Worm (Caenorhabditis elegans) whole organism, late embryonic: ENCODE results near the gene gst-16.

Experiments used
- C08G9.2 ChIP-seq: sonication (generic microtip); optimal IDR thresholded peaks from 2 replicates; lab custom pipeline; 2016; ENCODE audit warnings: mild to moderate bottlenecking, missing genetic modification characterization, moderate library complexity, missing compliant biosample characterization
- C38D4.7 ChIP-seq: fragments of 200-800 bp; sonication (Bioruptor generic); optimal IDR thresholded peaks from 2 replicates; lab custom pipeline; 2018; ENCODE audit warnings: mild to moderate bottlenecking, missing genetic modification characterization, moderate library complexity, missing compliant biosample characterization
- F13H6.1 ChIP-seq: sonication (generic microtip); optimal IDR thresholded peaks from 2 replicates; lab custom pipeline; 2016; ENCODE audit warnings: missing genetic modification characterization, missing compliant biosample characterization
- K09A11.1 ChIP-seq: sonication (generic microtip); optimal IDR thresholded peaks from 2 replicates; lab custom pipeline; 2017; ENCODE audit warnings: antibody characterized with exemption, mild to moderate bottlenecking, missing genetic modification characterization, missing compliant biosample characterization; ENCODE audit not compliant: insufficient read depth
- T23F11.4 ChIP-seq: fragments of 200-800 bp; sonication (Bioruptor generic); optimal IDR thresholded peaks from 2 replicates; lab custom pipeline; 2018; ENCODE audit warnings: mild to moderate bottlenecking, missing genetic modification characterization, missing compliant biosample characterization
- ahr-1 ChIP-seq: sonication (generic microtip); optimal IDR thresholded peaks from 2 replicates; lab custom pipeline; 2016; ENCODE audit warnings: missing genetic modification characterization, missing compliant biosample characterization
- ama-1 ChIP-seq: fragments of 150-350 bp; optimal IDR thresholded peaks from 2 replicates; lab custom pipeline; 2014
- ceh-14 ChIP-seq: sonication (generic microtip); optimal IDR thresholded peaks from 2 replicates; lab custom pipeline; 2016; ENCODE audit warnings: missing genotype, missing genetic modification characterization, missing compliant biosample characterization
- ceh-18 ChIP-seq: sonication (generic microtip); optimal IDR thresholded peaks from 2 replicates; lab custom pipeline; 2016; ENCODE audit warnings: missing genetic modification characterization, missing compliant biosample characterization
- ceh-19 ChIP-seq: fragments of 200-800 bp; sonication (Bioruptor generic); optimal IDR thresholded peaks from 2 replicates; lab custom pipeline; 2018; ENCODE audit warnings: mild to moderate bottlenecking, missing genetic modification characterization, missing compliant biosample characterization
- ceh-22 ChIP-seq: sonication (generic microtip); optimal IDR thresholded peaks from 2 replicates; lab custom pipeline; 2017; ENCODE audit warnings: missing biosample characterization, missing genetic modification characterization
- ceh-30 ChIP-seq: fragments of 150-350 bp; optimal IDR thresholded peaks from 2 replicates; lab custom pipeline; 2014; ENCODE audit warnings: missing biosample characterization, missing genetic modification characterization
- ceh-31 ChIP-seq: sonication (generic microtip); optimal IDR thresholded peaks from 2 replicates; lab custom pipeline; 2016; ENCODE audit warnings: missing genetic modification characterization, missing compliant biosample characterization
- ceh-34 ChIP-seq: sonication (generic microtip); optimal IDR thresholded peaks from 2 replicates; lab custom pipeline; 2016; ENCODE audit warnings: mild to moderate bottlenecking, missing genetic modification characterization, missing compliant biosample characterization
- ceh-45 ChIP-seq: fragments of 200-800 bp; sonication (Bioruptor generic); IDR thresholded peaks from 2 replicates; pipeline ENCODE4 v1.3.6; 2022; ENCODE audit warnings: missing genetic modification reagents, missing genetic modification characterization, missing compliant biosample characterization
- ceh-48 ChIP-seq: sonication (generic microtip); optimal IDR thresholded peaks from 2 replicates; lab custom pipeline; 2016; ENCODE audit warnings: missing genetic modification characterization, inconsistent platforms, missing compliant biosample characterization
- ceh-6 ChIP-seq: fragments of 200-800 bp; sonication (Bioruptor generic); optimal IDR thresholded peaks from 2 replicates; lab custom pipeline; 2018; ENCODE audit warnings: mild to moderate bottlenecking, missing genetic modification characterization, missing compliant biosample characterization
- ceh-9 ChIP-seq: sonication (generic microtip); optimal IDR thresholded peaks from 2 replicates; lab custom pipeline; 2016; ENCODE audit warnings: mild to moderate bottlenecking, missing genetic modification characterization, inconsistent platforms, missing compliant biosample characterization
- che-1 ChIP-seq: sonication (generic microtip); optimal IDR thresholded peaks from 2 replicates; lab custom pipeline; 2016; ENCODE audit warnings: mild to moderate bottlenecking, missing genetic modification characterization, missing compliant biosample characterization
- dmd-4 ChIP-seq: sonication (generic microtip); optimal IDR thresholded peaks from 2 replicates; lab custom pipeline; 2016; ENCODE audit warnings: borderline replicate concordance, missing genetic modification characterization, missing compliant biosample characterization
- dve-1 ChIP-seq: sonication (generic microtip); optimal IDR thresholded peaks from 2 replicates; lab custom pipeline; 2017; ENCODE audit warnings: antibody characterized with exemption, mild to moderate bottlenecking, missing genetic modification characterization, missing compliant biosample characterization
- ets-4 ChIP-seq: sonication (generic microtip); optimal IDR thresholded peaks from 2 replicates; lab custom pipeline; 2016; ENCODE audit warnings: missing genetic modification characterization, missing compliant biosample characterization
- fkh-10 ChIP-seq: fragments of 150-350 bp; optimal IDR thresholded peaks from 2 replicates; lab custom pipeline; 2014; ENCODE audit warnings: missing biosample characterization, missing genetic modification reagents, missing genetic modification characterization
- gmeb-2 ChIP-seq: sonication (generic microtip); optimal IDR thresholded peaks from 2 replicates; lab custom pipeline; 2016; ENCODE audit warnings: missing genetic modification characterization, inconsistent platforms, missing compliant biosample characterization
- hlh-13 ChIP-seq: fragments of 200-800 bp; sonication (Bioruptor generic); optimal IDR thresholded peaks from 2 replicates; lab custom pipeline; 2018; ENCODE audit warnings: mild to moderate bottlenecking, missing genetic modification characterization, missing compliant biosample characterization
- hlh-15 ChIP-seq: sonication (generic microtip); optimal IDR thresholded peaks from 2 replicates; lab custom pipeline; 2016; ENCODE audit warnings: missing genetic modification characterization, missing compliant biosample characterization
- hlh-30 ChIP-seq: sonication (generic microtip); optimal IDR thresholded peaks from 2 replicates; lab custom pipeline; 2017; ENCODE audit warnings: antibody characterized with exemption, missing genetic modification characterization, missing compliant biosample characterization; ENCODE audit not compliant: insufficient read depth
- lim-6 ChIP-seq: sonication (generic microtip); optimal IDR thresholded peaks from 2 replicates; lab custom pipeline; 2016; ENCODE audit warnings: missing genetic modification characterization, missing compliant biosample characterization
- lin-11 ChIP-seq: fragments of 200-800 bp; sonication (Bioruptor generic); optimal IDR thresholded peaks from 2 replicates; lab custom pipeline; 2018; ENCODE audit warnings: mild to moderate bottlenecking, missing genetic modification characterization, missing compliant biosample characterization
- nfya-1 ChIP-seq: sonication (generic microtip); optimal IDR thresholded peaks from 2 replicates; lab custom pipeline; 2017; ENCODE audit warnings: missing genetic modification characterization, mild to moderate bottlenecking, missing compliant biosample characterization, antibody characterized with exemption, moderate library complexity
- npax-4 ChIP-seq: sonication (generic microtip); optimal IDR thresholded peaks from 2 replicates; lab custom pipeline; 2016; ENCODE audit warnings: missing genetic modification characterization, missing compliant biosample characterization
- pag-3 ChIP-seq: sonication (generic microtip); optimal IDR thresholded peaks from 2 replicates; lab custom pipeline; 2016; ENCODE audit warnings: missing compliant biosample characterization, missing genetic modification characterization, borderline replicate concordance
- pat-9 ChIP-seq: fragments of 200-800 bp; sonication (Bioruptor generic); optimal IDR thresholded peaks from 2 replicates; lab custom pipeline; 2018; ENCODE audit warnings: mild to moderate bottlenecking, missing genetic modification characterization, moderate library complexity, missing compliant biosample characterization
- pros-1 ChIP-seq: fragments of 150-350 bp; optimal IDR thresholded peaks from 2 replicates; lab custom pipeline; 2014; ENCODE audit warnings: missing biosample characterization, missing genetic modification reagents, missing genetic modification characterization
- rnt-1 ChIP-seq: sonication (generic microtip); optimal IDR thresholded peaks from 2 replicates; lab custom pipeline; 2016; ENCODE audit warnings: missing genetic modification characterization, missing compliant biosample characterization
- sox-2 ChIP-seq: fragments of 200-800 bp; sonication (Bioruptor generic); IDR thresholded peaks from 2 replicates; pipeline ENCODE4 v1.3.6; 2022; ENCODE audit warnings: missing genetic modification reagents, missing genetic modification characterization, missing compliant biosample characterization
- syd-9 ChIP-seq: sonication (generic microtip); optimal IDR thresholded peaks from 2 replicates; lab custom pipeline; 2016; ENCODE audit warnings: mild to moderate bottlenecking, missing genetic modification characterization, moderate library complexity, missing compliant biosample characterization
- ttx-3 ChIP-seq: sonication (generic microtip); optimal IDR thresholded peaks from 2 replicates; lab custom pipeline; 2016; ENCODE audit warnings: missing genetic modification reagents, missing genetic modification characterization, missing compliant biosample characterization
- unc-86 ChIP-seq: sonication (generic microtip); optimal IDR thresholded peaks from 2 replicates; lab custom pipeline; 2016; ENCODE audit warnings: missing genetic modification characterization, missing compliant biosample characterization
- ztf-16 ChIP-seq: sonication (generic microtip); optimal IDR thresholded peaks from 2 replicates; lab custom pipeline; 2017; ENCODE audit warnings: missing genetic modification characterization, missing compliant biosample characterization

Gene gst-16

DNA sequence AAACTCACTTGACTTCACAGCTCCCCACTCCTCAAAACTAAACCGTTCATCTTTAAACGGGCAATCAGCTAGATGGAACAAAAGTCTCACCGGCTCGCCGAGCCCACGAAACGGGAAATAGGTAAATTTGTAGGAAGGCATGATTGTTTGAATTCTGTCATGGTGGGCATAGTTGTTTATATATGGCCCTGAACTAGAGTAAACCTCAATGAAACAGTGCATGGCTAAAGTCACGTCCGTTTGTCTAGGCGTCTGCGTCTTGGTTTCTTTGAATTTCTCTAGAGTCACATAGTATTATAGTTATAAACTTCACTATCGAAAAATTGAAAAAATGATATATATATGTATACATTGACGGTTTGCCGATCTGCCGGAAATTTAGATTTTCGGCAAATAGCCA lies 2.8 kb upstream of the gst-16 start, which contains the start of gene gst-19:
Gene gst-19, minus strand, starts transcription at position 145 of the 400 bp plus-strand sequence.
- TF ChIP-seq sox-2 (GFP tag; lab: Robert Waterston, UW) (no peak), ztf-16 (tag; lab: Kevin White, UChicago) (no peak), syd-9 (tag; lab: Kevin White, UChicago) (no peak), pat-9 (tag; lab: Kevin White, UChicago) (no peak), ceh-22 (tag; lab: Kevin White, UChicago) (no peak), ceh-14 (tag; lab: Kevin White, UChicago) (no peak), lim-6 (tag; lab: Kevin White, UChicago) (no peak), pag-3 (tag; lab: Kevin White, UChicago) (no peak), F13H6.1 (tag; lab: Kevin White, UChicago) (no peak), K09A11.1 (tag; lab: Kevin White, UChicago) (no peak), gmeb-2 (tag; lab: Kevin White, UChicago) (no peak), ceh-48 (tag; lab: Kevin White, UChicago) (no peak), ttx-3 (no peak), ama-1 (lab: Kevin White, UChicago) (no peak), ceh-19 (GFP tag; lab: Kevin White, UChicago) (no peak)

DNA sequence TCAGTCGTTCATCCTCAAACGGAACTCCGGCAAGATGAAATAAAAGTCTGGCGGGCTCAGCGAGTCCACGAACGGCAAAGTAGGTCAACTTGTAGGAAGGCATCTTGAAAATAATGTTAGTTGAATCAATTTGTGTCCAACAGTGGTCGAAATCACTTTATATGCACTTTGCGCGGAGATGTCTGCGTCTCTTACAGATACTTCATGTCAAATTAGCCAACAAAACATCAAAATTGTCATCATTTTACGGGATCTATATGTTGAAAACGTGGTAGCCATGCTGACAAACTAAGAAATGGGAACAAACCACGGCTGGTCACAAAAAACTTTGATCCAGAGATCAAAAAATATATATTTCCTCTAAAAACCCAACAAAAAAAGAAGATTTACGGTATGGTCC lies 6.4 kb downstream of the gst-16 start, which contains the start of gene gst-12:
Gene gst-12, minus strand, starts transcription at position 254 of the 400 bp plus-strand sequence.
- TF ChIP-seq ttx-3 = no peak
- TF ChIP-seq fkh-10 (GFP tag; lab: Kevin White, UChicago) = no peak
- TF ChIP-seq T23F11.4 (GFP tag; lab: Kevin White, UChicago) = no peak
- TF ChIP-seq nfya-1 = no peak
- TF ChIP-seq, all 69 proteins: peak for 0

DNA sequence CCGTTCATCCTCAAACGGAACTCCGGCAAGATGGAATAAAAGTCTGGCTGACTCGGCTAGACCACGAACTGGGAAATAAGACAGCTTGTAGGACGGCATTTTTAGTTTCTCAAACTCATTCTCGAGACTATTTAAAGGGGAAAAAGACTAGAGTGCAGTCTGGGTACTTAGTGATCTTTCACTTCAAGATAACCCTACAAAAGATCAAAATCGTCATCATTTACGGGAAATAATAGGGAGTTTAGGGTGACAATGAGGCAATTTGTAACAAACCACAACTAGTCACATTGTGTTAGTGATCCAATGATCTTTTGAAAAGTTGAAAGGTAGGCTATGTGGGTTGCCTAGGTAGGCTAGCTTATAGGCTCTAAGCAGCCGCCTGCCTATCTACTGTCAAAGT lies 8.2 kb downstream of the gst-16 start, which contains the start of gene gst-14:
Gene gst-14, minus strand, starts transcription at position 101 of the 400 bp plus-strand sequence.
- TF ChIP-seq ceh-18 (no peak), ceh-6 (GFP tag; lab: Kevin White, UChicago) (no peak), che-1 (tag; lab: Kevin White, UChicago) (no peak), ets-4 (tag; lab: Kevin White, UChicago) (no peak), C38D4.7 (GFP tag; lab: Kevin White, UChicago) (no peak), ahr-1 (no peak), lim-6 (tag; lab: Kevin White, UChicago) (no peak), ceh-30 (tag; lab: Kevin White, UChicago) (no peak), npax-4 (no peak), hlh-30 (tag; lab: Kevin White, UChicago) (no peak), gmeb-2 (tag; lab: Kevin White, UChicago) (no peak), dmd-4 (tag; lab: Kevin White, UChicago) (no peak), ceh-45 (GFP tag; lab: Robert Waterston, UW) (no peak), rnt-1 (tag; lab: Kevin White, UChicago) (no peak), ceh-31 (no peak), ceh-48 (tag; lab: Kevin White, UChicago) (no peak), hlh-15 (tag; lab: Kevin White, UChicago) (no peak), syd-9 (tag; lab: Kevin White, UChicago) (no peak), ceh-34 (no peak)

DNA sequence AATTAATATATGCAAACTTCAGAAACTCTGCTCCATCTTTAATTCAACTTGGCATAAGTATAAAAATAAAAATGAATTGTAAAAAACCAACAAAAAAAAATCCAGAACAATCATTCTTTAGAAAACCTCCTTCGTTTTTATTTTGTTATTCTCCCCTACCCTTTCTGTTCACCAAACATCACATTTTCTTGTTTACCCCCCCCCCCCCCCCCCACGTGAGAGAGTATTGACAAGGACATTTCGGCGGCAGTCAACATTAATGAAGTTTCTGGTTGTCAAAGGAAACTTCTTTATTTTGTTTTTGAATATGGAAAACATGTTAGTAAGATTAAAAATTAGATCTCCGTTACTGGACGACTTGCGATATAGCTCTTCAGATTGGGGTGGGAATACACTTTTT lies 9.7 kb downstream of the gst-16 start:
- TF ChIP-seq ceh-9 (tag; lab: Kevin White, UChicago) = no peak

DNA sequence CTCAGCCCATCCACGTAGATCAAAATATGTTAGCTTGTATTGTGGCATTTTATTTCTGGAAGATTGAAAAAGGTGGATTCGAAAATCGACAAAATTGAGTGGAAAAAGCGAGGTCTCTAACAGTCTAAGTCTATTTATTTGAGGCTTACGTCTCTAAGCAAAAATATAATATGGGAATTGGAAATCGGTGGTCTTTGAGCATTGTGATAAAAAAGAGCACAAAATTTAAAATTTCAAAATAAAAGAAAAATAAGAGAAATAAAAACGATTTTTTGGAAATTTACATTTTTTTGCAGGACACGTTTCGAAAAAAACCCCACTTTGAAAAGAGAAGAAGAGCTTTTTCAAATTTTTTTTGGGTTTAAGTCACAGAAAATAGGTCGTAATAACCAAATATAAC lies 11.1 kb downstream of the gst-16 start, which contains the start of gene gst-15:
Gene gst-15, minus strand, starts transcription at position 101 of the 400 bp plus-strand sequence.
- no peak for TF ChIP-seq unc-86 (tag; lab: Kevin White, UChicago)
- TF ChIP-seq dve-1 (tag; lab: Kevin White, UChicago) = no peak
- no peak for TF ChIP-seq syd-9 (tag; lab: Kevin White, UChicago)
- TF ChIP-seq lin-11 (tag; lab: Kevin White, UChicago) = no peak
- TF ChIP-seq C08G9.2 (tag; lab: Kevin White, UChicago) = no peak
- TF ChIP-seq hlh-13 (GFP tag; lab: Kevin White, UChicago) = no peak
- no peak for TF ChIP-seq pros-1 (tag; lab: Kevin White, UChicago)
